Fruit fly (Drosophila melanogaster): ENCODE data around the gene CG13919.

CG13919 gene

dm6 chr3L:1602064-1602832 is 43.0 kb upstream of the CG13919 start, which contains the start of gene CG12104 (continued):
- TF ChIP-seq Dll (GFP tag; IDR thresholded peaks at IDR 0.05; ENCODE audit: partially characterized antibody) = peak; percentile 34; the same call in 1 of the 4 replicates
- TF ChIP-seq lola (GFP tag; optimal IDR thresholded peaks at IDR 0.05) = no peak
- TF ChIP-seq vfl (GFP tag; optimal IDR thresholded peaks at IDR 0.05) = no peak
- TF ChIP-seq CG14965 (GFP tag; optimal IDR thresholded peaks at IDR 0.05; ENCODE audit: borderline replicate concordance) = no peak
- no peak for TF ChIP-seq CG8359 (GFP tag; optimal IDR thresholded peaks at IDR 0.05; ENCODE audit: borderline replicate concordance)
- no peak for TF ChIP-seq Lim3 (GFP tag; IDR thresholded peaks at IDR 0.05)
- TF ChIP-seq Dfd (GFP tag; optimal IDR thresholded peaks at IDR 0.05) = no peak
- no peak for TF ChIP-seq Awh (GFP tag; IDR thresholded peaks at IDR 0.05)
- no peak for TF ChIP-seq CG7839 (tag; optimal IDR thresholded peaks at IDR 0.05)
- TF ChIP-seq br (optimal IDR thresholded peaks at IDR 0.05) = no peak
- no peak for TF ChIP-seq CG9437 (GFP tag; optimal IDR thresholded peaks at IDR 0.05)
- no peak for TF ChIP-seq btn (GFP tag; optimal IDR thresholded peaks at IDR 0.05)
- no peak for TF ChIP-seq CG11093 (GFP tag; IDR thresholded peaks at IDR 0.05)
- no peak for TF ChIP-seq zf30C (GFP tag; optimal IDR thresholded peaks at IDR 0.05)
- no peak for TF ChIP-seq pan (optimal IDR thresholded peaks at IDR 0.05)
- TF ChIP-seq pan (GFP tag; optimal IDR thresholded peaks at IDR 0.05 in 1 of 2, IDR thresholded peaks at IDR 0.05 in 1 of 2) = no peak
- TF ChIP-seq grn (GFP tag; optimal IDR thresholded peaks at IDR 0.05) = peak; percentile 79
- TF ChIP-seq rib (GFP tag; IDR thresholded peaks at IDR 0.05) = peak; percentile 54; the same call in 1 of the 2 replicates
- TF ChIP-seq Spps (tag; optimal IDR thresholded peaks at IDR 0.05) = no peak
- TF ChIP-seq Atf6 (GFP tag; IDR thresholded peaks at IDR 0.05) = no peak
- TF ChIP-seq Trl (optimal IDR thresholded peaks at IDR 0.05) = no peak
- no peak for TF ChIP-seq Trl (GFP tag; optimal IDR thresholded peaks at IDR 0.05)
- no peak for TF ChIP-seq az2 (GFP tag; optimal IDR thresholded peaks at IDR 0.05)
- no peak for TF ChIP-seq CG4424 (GFP tag; optimal IDR thresholded peaks at IDR 0.05)
- peak; percentile 38 for TF ChIP-seq CG13775 (GFP tag; optimal IDR thresholded peaks at IDR 0.05)
- no peak for TF ChIP-seq CG4282 (GFP tag; optimal IDR thresholded peaks at IDR 0.05)
- peak; percentile 18 for TF ChIP-seq CG17186 (GFP tag; optimal IDR thresholded peaks at IDR 0.05)
- TF ChIP-seq CG43689 (GFP tag; IDR thresholded peaks at IDR 0.05) = no peak
- no peak for TF ChIP-seq Hr39 (optimal IDR thresholded peaks at IDR 0.05)
- TF ChIP-seq Ada2b (GFP tag; IDR thresholded peaks at IDR 0.05) = no peak
- TF ChIP-seq stc (GFP tag; IDR thresholded peaks at IDR 0.05) = no peak
- no peak for TF ChIP-seq ara (GFP tag; IDR thresholded peaks at IDR 0.05)
- TF ChIP-seq bbx (GFP tag; IDR thresholded peaks at IDR 0.05; ENCODE audit: partially characterized antibody) = no peak
- TF ChIP-seq kni (GFP tag; optimal IDR thresholded peaks at IDR 0.05) = no peak
- no peak for TF ChIP-seq D (optimal IDR thresholded peaks at IDR 0.05)
- peak; percentile 14 for TF ChIP-seq D (GFP tag; optimal IDR thresholded peaks at IDR 0.05)
- no peak for TF ChIP-seq Doc2 (GFP tag; IDR thresholded peaks at IDR 0.05)
- TF ChIP-seq Ptx1 (GFP tag; IDR thresholded peaks at IDR 0.05) = no peak
- no peak for TF ChIP-seq Lpt (GFP tag; optimal IDR thresholded peaks at IDR 0.05)
- TF ChIP-seq CG10431 (GFP tag; optimal IDR thresholded peaks at IDR 0.05) = peak; percentile 51
- no peak for TF ChIP-seq peb (GFP tag; IDR thresholded peaks at IDR 0.05)
- TF ChIP-seq zen2 (GFP tag; IDR thresholded peaks at IDR 0.05; ENCODE audit: partially characterized antibody) = no peak
- peak; percentile 24 for TF ChIP-seq CG10462 (GFP tag; optimal IDR thresholded peaks at IDR 0.05)
- no peak for TF ChIP-seq repo (GFP tag; optimal IDR thresholded peaks at IDR 0.05)
- TF ChIP-seq CG10654 (GFP tag; optimal IDR thresholded peaks at IDR 0.05) = no peak
- no peak for TF ChIP-seq ssp (GFP tag; IDR thresholded peaks at IDR 0.05)
- TF ChIP-seq Lhr (GFP tag; optimal IDR thresholded peaks at IDR 0.05) = peak; percentile 43
- TF ChIP-seq CG12236 (GFP tag; optimal IDR thresholded peaks at IDR 0.05) = no peak
- TF ChIP-seq CG2116 (GFP tag; optimal IDR thresholded peaks at IDR 0.05) = peak; percentile 53
- TF ChIP-seq CG10979 (tag; optimal IDR thresholded peaks at IDR 0.05) = no peak
- no peak for TF ChIP-seq psq (GFP tag; optimal IDR thresholded peaks at IDR 0.05)
